Worm (Caenorhabditis elegans) whole organism, L2 larva: Measurements from ENCODE around the gene ZK180.5.

Experiments used
- C34F6.9 ChIP-seq: fragments of 150-350 bp; optimal IDR thresholded peaks from 2 replicates; lab custom pipeline; 2014; ENCODE audit warnings: missing biosample characterization, missing genetic modification characterization
- F13H6.1 ChIP-seq: sonication (generic microtip); optimal IDR thresholded peaks from 2 replicates; lab custom pipeline; 2016; ENCODE audit warnings: missing genetic modification characterization, missing compliant biosample characterization
- Y55F3AM.14 ChIP-seq: fragments of 200-800 bp; sonication (Bioruptor generic); optimal IDR thresholded peaks from 2 replicates; lab custom pipeline; 2018; ENCODE audit warnings: mild to moderate bottlenecking, missing genetic modification characterization, missing compliant biosample characterization
- aly-2 ChIP-seq: fragments of 150-350 bp; optimal IDR thresholded peaks from 2 replicates; lab custom pipeline; 2014; ENCODE audit warnings: missing biosample characterization, missing genetic modification characterization
- ama-1 ChIP-seq: fragments of 150-350 bp; optimal IDR thresholded peaks from 2 replicates; lab custom pipeline; 2018; ENCODE audit warnings: inconsistent platforms
- blmp-1 ChIP-seq: sonication (generic microtip); optimal IDR thresholded peaks from 2 replicates; lab custom pipeline; 2017; ENCODE audit warnings: missing genetic modification characterization, mild to moderate bottlenecking, missing compliant biosample characterization, antibody characterized with exemption, moderate library complexity; ENCODE audit not compliant: insufficient read depth
- ceh-82 ChIP-seq: fragments of 150-350 bp; optimal IDR thresholded peaks from 2 replicates; lab custom pipeline; 2014; ENCODE audit warnings: missing biosample characterization, missing genetic modification characterization
- crh-2 ChIP-seq: sonication (generic microtip); optimal IDR thresholded peaks from 2 replicates; lab custom pipeline; 2017; ENCODE audit warnings: missing biosample characterization, missing genetic modification characterization
- dmd-4 ChIP-seq: sonication (generic microtip); optimal IDR thresholded peaks from 2 replicates; lab custom pipeline; 2017; ENCODE audit warnings: missing biosample characterization, missing genetic modification characterization
- elt-1 ChIP-seq: fragments of 150-350 bp; optimal IDR thresholded peaks from 2 replicates; lab custom pipeline; 2014; ENCODE audit warnings: missing biosample characterization, missing genetic modification characterization
- fos-1 ChIP-seq: fragments of 150-350 bp; optimal IDR thresholded peaks from 2 replicates; lab custom pipeline; 2014; ENCODE audit warnings: missing biosample characterization, missing genetic modification characterization
- gmeb-1 ChIP-seq: fragments of 150-350 bp; optimal IDR thresholded peaks from 2 replicates; lab custom pipeline; 2014; ENCODE audit warnings: missing biosample characterization, missing genetic modification characterization
- lin-11 ChIP-seq: fragments of 150-350 bp; sonication (generic microtip); optimal IDR thresholded peaks from 2 replicates; lab custom pipeline; 2014; ENCODE audit warnings: missing biosample characterization, missing genetic modification characterization, inconsistent platforms, mixed read lengths
- lin-13 ChIP-seq: fragments of 150-350 bp; optimal IDR thresholded peaks from 2 replicates; lab custom pipeline; 2014; ENCODE audit warnings: missing biosample characterization, missing genetic modification reagents, missing genetic modification characterization
- lin-39 ChIP-seq: fragments of 150-350 bp; optimal IDR thresholded peaks from 2 replicates; lab custom pipeline; 2014; ENCODE audit warnings: missing biosample characterization, missing genetic modification reagents, missing genetic modification characterization
- lsy-2 ChIP-seq, 2 experiments: fragments of 150-350 bp in 1 of 2; sonication (generic microtip) in 1 of 2; optimal IDR thresholded peaks; 2 replicates each; lab custom pipeline; 2014 to 2017; ENCODE audit warnings: missing biosample characterization in 2 of 2, missing genetic modification characterization in 2 of 2
- mab-5 ChIP-seq: fragments of 150-350 bp; optimal IDR thresholded peaks from 2 replicates; lab custom pipeline; 2014; ENCODE audit warnings: missing biosample characterization, missing genetic modification characterization
- mbf-1 ChIP-seq: sonication (generic microtip); optimal IDR thresholded peaks from 2 replicates; lab custom pipeline; 2017; ENCODE audit warnings: missing biosample characterization, missing genetic modification characterization
- mdl-1 ChIP-seq, 2 experiments: fragments of 150-350 bp in 1 of 2; sonication (generic microtip) in 1 of 2; optimal IDR thresholded peaks; 2 replicates each; lab custom pipeline; 2017; ENCODE audit warnings: missing biosample characterization in 2 of 2, missing genetic modification characterization in 2 of 2
- nhr-10 ChIP-seq: sonication (generic microtip); optimal IDR thresholded peaks from 2 replicates; lab custom pipeline; 2017; ENCODE audit warnings: missing biosample characterization, missing genetic modification characterization
- nhr-11 ChIP-seq: fragments of 150-350 bp; optimal IDR thresholded peaks from 2 replicates; lab custom pipeline; 2014; ENCODE audit warnings: missing biosample characterization, missing genetic modification characterization
- nhr-129 ChIP-seq: fragments of 150-350 bp; optimal IDR thresholded peaks from 2 replicates; lab custom pipeline; 2014; ENCODE audit warnings: missing biosample characterization, missing genetic modification characterization
- nhr-21 ChIP-seq: fragments of 150-350 bp; optimal IDR thresholded peaks from 2 replicates; lab custom pipeline; 2014; ENCODE audit warnings: missing biosample characterization, missing genetic modification characterization
- nhr-23 ChIP-seq: fragments of 150-350 bp; optimal IDR thresholded peaks from 2 replicates; lab custom pipeline; 2014; ENCODE audit warnings: missing biosample characterization, missing genetic modification reagents, missing genetic modification characterization
- nhr-237 ChIP-seq: fragments of 150-350 bp; optimal IDR thresholded peaks from 2 replicates; lab custom pipeline; 2014; ENCODE audit warnings: missing biosample characterization, missing genetic modification characterization
- nhr-25 ChIP-seq: fragments of 150-350 bp; sonication (generic microtip); optimal IDR thresholded peaks from 3 replicates; lab custom pipeline; 2014; ENCODE audit warnings: missing biosample characterization, missing genetic modification characterization
- nhr-6 ChIP-seq: fragments of 150-350 bp; optimal IDR thresholded peaks from 2 replicates; lab custom pipeline; 2014; ENCODE audit warnings: missing biosample characterization, missing genetic modification characterization
- nhr-77 ChIP-seq: fragments of 150-350 bp; optimal IDR thresholded peaks from 2 replicates; lab custom pipeline; 2014; ENCODE audit warnings: missing biosample characterization, missing genetic modification characterization
- peb-1 ChIP-seq: fragments of 150-350 bp; optimal IDR thresholded peaks from 2 replicates; lab custom pipeline; 2014; ENCODE audit warnings: missing biosample characterization, missing genetic modification characterization
- sem-4 ChIP-seq: fragments of 150-350 bp; optimal IDR thresholded peaks from 2 replicates; lab custom pipeline; 2014; ENCODE audit warnings: missing biosample characterization, missing genetic modification reagents, missing genetic modification characterization
- skn-1 ChIP-seq: sonication (generic microtip); optimal IDR thresholded peaks from 2 replicates; lab custom pipeline; 2017; ENCODE audit warnings: missing biosample characterization, missing genetic modification characterization
- sma-3 ChIP-seq: sonication (generic microtip); optimal IDR thresholded peaks from 2 replicates; lab custom pipeline; 2016; ENCODE audit warnings: missing genetic modification reagents, missing genetic modification characterization, missing compliant biosample characterization
- sma-9 ChIP-seq, 2 experiments: fragments of 150-350 bp in 1 of 2; sonication (generic microtip) in 1 of 2; optimal IDR thresholded peaks; 2 replicates each; lab custom pipeline; 2014 to 2016; ENCODE audit warnings: missing genetic modification characterization in 2 of 2, mild to moderate bottlenecking in 1 of 2, missing biosample characterization in 1 of 2, missing compliant biosample characterization in 1 of 2, missing genetic modification reagents in 1 of 2, moderate library complexity in 1 of 2
- snpc-4 ChIP-seq: fragments of 150-350 bp; optimal IDR thresholded peaks from 2 replicates; lab custom pipeline; 2014; ENCODE audit warnings: missing biosample characterization, missing genetic modification characterization
- unc-39 ChIP-seq: fragments of 150-350 bp; optimal IDR thresholded peaks from 2 replicates; lab custom pipeline; 2014; ENCODE audit warnings: missing biosample characterization, missing genetic modification characterization
- unc-55 ChIP-seq: fragments of 150-350 bp; sonication (generic microtip); optimal IDR thresholded peaks from 3 replicates; lab custom pipeline; 2014; ENCODE audit warnings: missing biosample characterization, missing genetic modification reagents, missing genetic modification characterization
- unc-62 ChIP-seq: fragments of 150-350 bp; optimal IDR thresholded peaks from 2 replicates; lab custom pipeline; 2014; ENCODE audit warnings: missing biosample characterization, missing genetic modification reagents, missing genetic modification characterization
- zag-1 ChIP-seq: fragments of 150-350 bp; optimal IDR thresholded peaks from 2 replicates; lab custom pipeline; 2014; ENCODE audit warnings: missing biosample characterization, missing genetic modification characterization
- ztf-1 ChIP-seq: fragments of 200-800 bp; sonication (Bioruptor generic); conservative IDR thresholded peaks from 2 replicates; pipeline ENCODE4 v1.3.6; 2022; ENCODE audit warnings: missing genetic modification characterization, missing compliant biosample characterization
- ztf-11 ChIP-seq: sonication (generic microtip); optimal IDR thresholded peaks from 2 replicates; lab custom pipeline; 2017; ENCODE audit warnings: missing biosample characterization, missing genetic modification characterization
- ztf-4 ChIP-seq: fragments of 150-350 bp; optimal IDR thresholded peaks from 2 replicates; lab custom pipeline; 2014; ENCODE audit warnings: missing biosample characterization, missing genetic modification characterization

ZK180.5 gene

DNA sequence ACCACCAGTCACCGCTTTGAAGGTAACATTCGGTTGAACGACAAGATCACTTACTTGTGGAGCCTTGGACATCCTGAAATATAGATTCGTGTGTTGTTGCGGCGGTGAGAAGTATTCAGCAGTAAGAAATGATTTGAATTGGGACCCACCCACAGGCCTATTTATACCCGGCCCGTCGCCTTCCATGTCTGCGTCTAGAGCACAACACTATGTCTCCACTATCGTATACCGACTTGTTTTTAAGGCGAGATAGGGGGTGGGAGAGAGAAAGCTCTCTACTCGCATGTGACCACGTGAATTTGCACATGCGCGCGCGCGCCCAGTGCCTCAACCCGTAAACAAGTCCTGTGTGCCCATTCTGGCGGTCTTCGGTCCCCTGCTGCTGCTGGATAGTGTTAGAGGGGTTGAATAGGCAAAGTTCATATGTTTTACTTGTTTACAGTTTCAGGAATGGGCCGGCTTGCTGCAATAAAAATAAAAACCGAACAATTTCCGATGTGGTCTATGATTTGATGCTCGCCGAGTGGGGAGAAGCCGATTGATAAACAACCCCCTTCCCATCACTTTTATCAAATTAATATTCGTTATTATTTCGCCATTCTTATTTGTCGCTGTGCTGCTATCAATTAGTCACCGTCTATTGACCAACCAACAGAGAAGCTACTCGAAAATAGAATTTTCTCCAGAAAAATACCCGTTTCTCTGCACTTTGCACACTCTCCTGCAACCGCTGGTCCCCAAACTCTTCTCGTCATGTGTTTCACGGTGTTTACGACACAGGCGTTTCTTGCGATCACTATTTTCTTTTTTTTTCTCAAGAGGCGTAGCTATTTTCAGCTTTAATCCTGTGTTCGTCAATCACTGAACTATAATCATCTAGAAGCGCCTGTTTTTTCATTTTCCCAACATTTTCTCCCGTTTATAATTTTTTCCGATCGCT, 46.9 kb downstream of the ZK180.5 start:
- TF ChIP-seq unc-39 (no peak), fos-1 (tag; lab: Kevin White, UChicago) (peak; percentile 38), crh-2 (peak; percentile 70), zag-1 (tag; lab: Kevin White, UChicago) (peak; percentile 14), sem-4 (tag; lab: Kevin White, UChicago) (peak; percentile 29), nhr-6 (tag; lab: Kevin White, UChicago) (no peak), lin-11 (peak; percentile 88), nhr-129 (tag; lab: Kevin White, UChicago) (peak; percentile 89), snpc-4 (tag; lab: Kevin White, UChicago) (no peak), Y55F3AM.14 (GFP tag; lab: Kevin White, UChicago) (peak; percentile 57), sma-3 (peak; percentile 9), gmeb-1 (tag; lab: Kevin White, UChicago) (peak; percentile 23), ztf-1 (GFP tag; lab: Robert Waterston, UW) (no peak), ama-1 (lab: Kevin White, UChicago) (peak; percentile 52), unc-55 (peak; percentile 44), nhr-10 (tag; lab: Kevin White, UChicago) (no peak), mdl-1 (tag; optimal IDR thresholded peaks at IDR 0.05; lab: Kevin White, UChicago) (peak; percentile 56 to 91), C34F6.9 (tag; lab: Kevin White, UChicago) (peak; percentile 72), blmp-1 (tag; lab: Kevin White, UChicago) (no peak), lsy-2 (tag; optimal IDR thresholded peaks at IDR 0.05; lab: Kevin White, UChicago) (peak; percentile 2 to 74), nhr-21 (tag; lab: Kevin White, UChicago) (peak; percentile 18), nhr-25 (tag; lab: Kevin White, UChicago) (no peak), sma-9 (GFP tag; optimal IDR thresholded peaks at IDR 0.05; lab: Kevin White, UChicago) (peak; percentile 71), sma-9 (tag; optimal IDR thresholded peaks at IDR 0.05; lab: Kevin White, UChicago) (no peak), skn-1 (tag; lab: Kevin White, UChicago) (peak; percentile 26), F13H6.1 (tag; lab: Kevin White, UChicago) (peak; percentile 64)

DNA sequence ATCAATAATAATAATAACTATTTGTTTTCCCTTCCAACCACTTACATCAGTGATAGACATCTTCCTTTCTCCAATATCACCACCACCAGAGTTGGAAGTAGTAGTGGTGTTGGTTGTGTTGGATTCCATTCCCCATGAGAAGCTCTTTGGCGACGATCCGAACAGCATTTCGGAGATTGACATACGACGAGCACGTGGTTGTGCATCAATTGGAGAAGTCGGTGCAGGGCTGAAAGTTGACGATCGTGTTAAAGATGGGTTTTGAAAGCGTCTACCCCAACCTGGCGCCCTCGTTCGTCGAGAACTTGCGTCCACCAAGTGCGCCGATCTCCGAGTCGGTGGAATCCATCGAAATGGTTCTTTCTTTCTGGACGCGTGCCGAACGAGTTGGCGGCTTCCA, 47.9 kb downstream of the ZK180.5 start:
- TF ChIP-seq Y55F3AM.14 (GFP tag; lab: Kevin White, UChicago), result peak; percentile 11
- peak; percentile 59 for TF ChIP-seq ama-1 (lab: Kevin White, UChicago)
- TF ChIP-seq nhr-25 (tag; lab: Kevin White, UChicago), result no peak
- TF ChIP-seq blmp-1 (tag; lab: Kevin White, UChicago), result no peak

DNA sequence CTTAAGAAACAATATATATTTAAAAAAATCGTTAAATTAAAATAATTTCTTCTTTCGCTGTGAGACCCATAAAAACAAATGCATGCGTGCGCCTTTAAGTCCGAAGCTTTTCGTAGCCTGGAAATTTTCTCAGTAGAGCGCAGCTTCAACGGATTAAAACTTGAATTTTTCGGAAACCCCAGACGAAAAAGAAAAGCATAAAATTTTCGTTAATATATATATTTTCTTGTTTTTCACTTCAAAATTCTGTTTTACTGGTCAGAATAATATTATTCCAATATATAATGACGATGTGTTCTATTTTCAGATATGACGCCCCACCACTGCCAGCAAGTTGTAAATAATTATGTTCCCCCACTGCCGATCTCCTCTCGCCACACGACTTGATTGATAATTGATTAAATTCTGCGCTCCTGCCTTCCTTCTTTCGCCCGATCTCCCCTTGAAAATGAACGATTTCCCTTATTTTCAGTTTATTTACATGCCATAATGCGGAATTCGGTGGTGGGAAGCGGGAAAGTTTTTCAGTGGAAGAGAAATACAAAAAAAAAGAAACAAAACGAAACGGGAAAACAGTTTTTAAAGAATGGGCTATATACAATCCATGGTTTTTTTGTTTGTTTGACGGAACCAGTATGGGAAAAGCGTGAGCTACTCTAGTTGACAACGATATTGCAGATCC, 48.8 kb downstream of the ZK180.5 start:
- no peak for TF ChIP-seq sma-3
- TF ChIP-seq sma-9 (GFP tag; optimal IDR thresholded peaks at IDR 0.05; lab: Kevin White, UChicago), result no peak
- TF ChIP-seq sma-9 (tag; optimal IDR thresholded peaks at IDR 0.05; lab: Kevin White, UChicago), result no peak
- TF ChIP-seq unc-39, result no peak
- no peak for TF ChIP-seq nhr-237 (tag; lab: Kevin White, UChicago)
- TF ChIP-seq nhr-77 (tag; lab: Kevin White, UChicago), result no peak
- peak; percentile 36 for TF ChIP-seq sem-4 (tag; lab: Kevin White, UChicago)
- TF ChIP-seq unc-62, result no peak
- TF ChIP-seq elt-1 (tag; lab: Kevin White, UChicago), result no peak
- TF ChIP-seq C34F6.9 (tag; lab: Kevin White, UChicago), result peak; percentile 27
- TF ChIP-seq lin-13 (GFP tag; lab: Kevin White, UChicago), result peak; percentile 47
- TF ChIP-seq lin-39, result no peak
- no peak for TF ChIP-seq zag-1 (tag; lab: Kevin White, UChicago)
- no peak for TF ChIP-seq nhr-25 (tag; lab: Kevin White, UChicago)
- no peak for TF ChIP-seq dmd-4 (tag; lab: Kevin White, UChicago)
- peak; percentile 54 for TF ChIP-seq Y55F3AM.14 (GFP tag; lab: Kevin White, UChicago)
- no peak for TF ChIP-seq fos-1 (tag; lab: Kevin White, UChicago)
- no peak for TF ChIP-seq mbf-1 (tag; lab: Kevin White, UChicago)
- peak; percentile 2 for TF ChIP-seq ztf-4 (tag; lab: Kevin White, UChicago)
- no peak for TF ChIP-seq blmp-1 (tag; lab: Kevin White, UChicago)
- no peak for TF ChIP-seq unc-55
- peak in 1 of 2 experiments; percentile 37 for TF ChIP-seq lsy-2 (tag; optimal IDR thresholded peaks at IDR 0.05; lab: Kevin White, UChicago)
- TF ChIP-seq ceh-82 (tag; lab: Kevin White, UChicago), result no peak
- TF ChIP-seq nhr-21 (tag; lab: Kevin White, UChicago), result peak; percentile 48
- peak; percentile 16 for TF ChIP-seq crh-2
- no peak for TF ChIP-seq mdl-1 (tag; optimal IDR thresholded peaks at IDR 0.05; lab: Kevin White, UChicago)
- no peak for TF ChIP-seq mab-5
- TF ChIP-seq nhr-11 (tag; lab: Kevin White, UChicago), result no peak
- no peak for TF ChIP-seq F13H6.1 (tag; lab: Kevin White, UChicago)
- TF ChIP-seq peb-1, result no peak
- TF ChIP-seq nhr-6 (tag; lab: Kevin White, UChicago), result no peak
- TF ChIP-seq gmeb-1 (tag; lab: Kevin White, UChicago), result no peak
- no peak for TF ChIP-seq aly-2 (tag; lab: Kevin White, UChicago)
- no peak for TF ChIP-seq ztf-11 (tag; lab: Kevin White, UChicago)
- TF ChIP-seq snpc-4 (tag; lab: Kevin White, UChicago), result no peak
- TF ChIP-seq nhr-23 (tag; lab: Kevin White, UChicago), result no peak
- peak; percentile 65 for TF ChIP-seq nhr-129 (tag; lab: Kevin White, UChicago)
